Worm (Caenorhabditis elegans) whole organism, L1 larva: ENCODE results near the gene F41G4.13.
A peak's percentile ranks its signal among the peaks of the same experiment; 100 is the strongest.

ENCODE experiments used
- C34B4.2 ChIP-seq: sonication (generic microtip); optimal IDR thresholded peaks from 2 replicates; lab custom pipeline; 2017; ENCODE audit warnings: mild to moderate bottlenecking, missing genetic modification characterization, missing compliant biosample characterization
- aly-2 ChIP-seq: fragments of 150-350 bp; optimal IDR thresholded peaks from 2 replicates; lab custom pipeline; 2014; ENCODE audit warnings: missing biosample characterization, missing genetic modification characterization
- ceh-63 ChIP-seq: fragments of 200-800 bp; sonication (Bioruptor generic); optimal IDR thresholded peaks from 2 replicates; lab custom pipeline; 2018; ENCODE audit warnings: mild to moderate bottlenecking, missing genetic modification characterization, missing compliant biosample characterization
- ceh-8 ChIP-seq: fragments of 200-800 bp; sonication (Bioruptor generic); optimal IDR thresholded peaks from 2 replicates; lab custom pipeline; 2018; ENCODE audit warnings: mild to moderate bottlenecking, missing genetic modification characterization, moderate library complexity, missing compliant biosample characterization
- ceh-82 ChIP-seq, 3 experiments: fragments of 150-350 bp in 1 of 3; sonication (generic microtip) in 2 of 3; optimal IDR thresholded peaks; 2 replicates each; lab custom pipeline; 2014 to 2017; ENCODE audit warnings: missing biosample characterization in 3 of 3, missing genetic modification characterization in 3 of 3
- ceh-88 ChIP-seq: fragments of 200-800 bp; sonication (Bioruptor generic); IDR thresholded peaks from 2 replicates; pipeline ENCODE4 v1.3.6; 2022; ENCODE audit warnings: missing genetic modification characterization, missing compliant biosample characterization
- ceh-90 ChIP-seq: sonication (generic microtip); optimal IDR thresholded peaks from 2 replicates; lab custom pipeline; 2016; ENCODE audit warnings: missing genetic modification characterization, missing compliant biosample characterization
- dsc-1 ChIP-seq: sonication (generic microtip); optimal IDR thresholded peaks from 2 replicates; lab custom pipeline; 2016; ENCODE audit warnings: mild to moderate bottlenecking, missing genetic modification characterization, missing compliant biosample characterization
- efl-3 ChIP-seq: fragments of 200-800 bp; sonication (Bioruptor generic); optimal IDR thresholded peaks from 2 replicates; lab custom pipeline; 2018; ENCODE audit warnings: mild to moderate bottlenecking, missing genetic modification characterization, missing compliant biosample characterization
- egl-13 ChIP-seq: sonication (generic microtip); optimal IDR thresholded peaks from 2 replicates; lab custom pipeline; 2016; ENCODE audit warnings: missing genotype, missing genetic modification reagents, missing genetic modification characterization, missing compliant biosample characterization
- egl-27 ChIP-seq, 2 experiments: fragments of 150-350 bp in 1 of 2; sonication (generic microtip); optimal IDR thresholded peaks; 3 replicates each; lab custom pipeline; 2017 to 2018; ENCODE audit warnings: missing biosample characterization in 2 of 2, missing genetic modification characterization in 2 of 2, missing genetic modification reagents in 2 of 2
- elt-2 ChIP-seq: sonication (generic microtip); optimal IDR thresholded peaks from 2 replicates; lab custom pipeline; 2016; ENCODE audit warnings: missing genetic modification characterization, mild to moderate bottlenecking, inconsistent platforms, missing compliant biosample characterization, missing genetic modification reagents
- elt-3 ChIP-seq, 6 experiments: fragments of 150-350 bp in 1 of 6; sonication (generic microtip); optimal IDR thresholded peaks; 2 replicates each; lab custom pipeline; 2017 to 2018; ENCODE audit warnings: missing biosample characterization in 6 of 6, missing genetic modification characterization in 6 of 6, inconsistent platforms in 1 of 6
- fkh-8 ChIP-seq: sonication (generic microtip); optimal IDR thresholded peaks from 2 replicates; lab custom pipeline; 2016; ENCODE audit warnings: mild to moderate bottlenecking, missing genetic modification characterization, missing compliant biosample characterization
- grh-1 ChIP-seq: fragments of 200-800 bp; sonication (Bioruptor generic); IDR thresholded peaks from 2 replicates; pipeline ENCODE4 v1.3.6; 2022; ENCODE audit warnings: missing genetic modification reagents, missing genetic modification characterization, missing compliant biosample characterization
- hlh-17 ChIP-seq: fragments of 200-800 bp; sonication (Bioruptor generic); optimal IDR thresholded peaks from 2 replicates; lab custom pipeline; 2018; ENCODE audit warnings: missing genetic modification characterization, mild to moderate bottlenecking, missing compliant biosample characterization, moderate library complexity, borderline replicate concordance
- isw-1 ChIP-seq: fragments of 200-800 bp; sonication (Bioruptor generic); IDR thresholded peaks from 2 replicates; pipeline ENCODE4 v1.3.6; 2022; ENCODE audit warnings: missing genetic modification characterization, missing compliant biosample characterization
- lin-14 ChIP-seq: fragments of 200-800 bp; sonication (Bioruptor generic); optimal IDR thresholded peaks from 2 replicates; lab custom pipeline; 2018; ENCODE audit warnings: mild to moderate bottlenecking, missing genetic modification characterization, moderate library complexity, missing compliant biosample characterization
- lir-3 ChIP-seq: sonication (generic microtip); optimal IDR thresholded peaks from 2 replicates; lab custom pipeline; 2016; ENCODE audit warnings: mild to moderate bottlenecking, missing genetic modification characterization, moderate library complexity, missing compliant biosample characterization; ENCODE audit not compliant: poor library complexity
- mef-2 ChIP-seq: fragments of 150-350 bp; optimal IDR thresholded peaks from 2 replicates; lab custom pipeline; 2014; ENCODE audit warnings: missing biosample characterization, missing genetic modification characterization
- nhr-11 ChIP-seq: fragments of 150-350 bp; optimal IDR thresholded peaks from 2 replicates; lab custom pipeline; 2014; ENCODE audit warnings: missing biosample characterization, missing genetic modification characterization
- nhr-19 ChIP-seq: fragments of 200-800 bp; sonication (Bioruptor generic); conservative IDR thresholded peaks from 2 replicates; pipeline ENCODE4 v1.3.6; 2022; ENCODE audit warnings: missing genetic modification characterization, missing compliant biosample characterization
- nhr-20 ChIP-seq: sonication (generic microtip); optimal IDR thresholded peaks from 2 replicates; lab custom pipeline; 2016; ENCODE audit warnings: mild to moderate bottlenecking, missing genetic modification characterization, missing compliant biosample characterization
- nhr-28 ChIP-seq: fragments of 150-350 bp; optimal IDR thresholded peaks from 2 replicates; lab custom pipeline; 2014; ENCODE audit warnings: missing biosample characterization, missing genetic modification characterization
- nhr-71 ChIP-seq: sonication (generic microtip); optimal IDR thresholded peaks from 2 replicates; lab custom pipeline; 2016; ENCODE audit warnings: mild to moderate bottlenecking, missing genetic modification characterization, moderate library complexity, missing compliant biosample characterization
- nhr-84 ChIP-seq: sonication (generic microtip); optimal IDR thresholded peaks from 2 replicates; lab custom pipeline; 2017; ENCODE audit warnings: missing biosample characterization, missing genetic modification characterization
- pax-3 ChIP-seq: fragments of 200-800 bp; sonication (Bioruptor generic); optimal IDR thresholded peaks from 2 replicates; lab custom pipeline; 2018; ENCODE audit warnings: mild to moderate bottlenecking, missing genetic modification characterization, moderate library complexity, missing compliant biosample characterization
- snpc-4 ChIP-seq: fragments of 150-350 bp; optimal IDR thresholded peaks from 2 replicates; lab custom pipeline; 2014; ENCODE audit warnings: missing biosample characterization, missing genetic modification characterization
- sox-4 ChIP-seq: sonication (generic microtip); optimal IDR thresholded peaks from 2 replicates; lab custom pipeline; 2016; ENCODE audit warnings: missing genetic modification characterization, missing compliant biosample characterization
- sptf-1 ChIP-seq: fragments of 150-350 bp; optimal IDR thresholded peaks from 2 replicates; lab custom pipeline; 2014; ENCODE audit warnings: missing biosample characterization, missing genetic modification characterization
- sup-37 ChIP-seq: fragments of 200-800 bp; sonication (Bioruptor generic); optimal IDR thresholded peaks from 2 replicates; lab custom pipeline; 2018; ENCODE audit warnings: mild to moderate bottlenecking, missing genetic modification characterization, missing compliant biosample characterization
- swsn-7 ChIP-seq: sonication (generic microtip); optimal IDR thresholded peaks from 2 replicates; lab custom pipeline; 2016; ENCODE audit warnings: missing genetic modification characterization, missing compliant biosample characterization
- unc-130 ChIP-seq: fragments of 150-350 bp; optimal IDR thresholded peaks from 2 replicates; lab custom pipeline; 2017; ENCODE audit warnings: missing biosample characterization, missing genetic modification characterization, inconsistent platforms
- unc-30 ChIP-seq: sonication (generic microtip); optimal IDR thresholded peaks from 2 replicates; lab custom pipeline; 2017; ENCODE audit warnings: missing biosample characterization, missing genetic modification characterization
- zip-4 ChIP-seq: fragments of 200-800 bp; sonication (Bioruptor generic); optimal IDR thresholded peaks from 2 replicates; lab custom pipeline; 2018; ENCODE audit warnings: mild to moderate bottlenecking, missing genetic modification characterization, moderate library complexity, missing compliant biosample characterization
- ztf-11 ChIP-seq, 2 experiments: sonication (generic microtip); optimal IDR thresholded peaks; 2 replicates each; lab custom pipeline; 2016 to 2017; ENCODE audit warnings: missing genetic modification characterization in 2 of 2, missing biosample characterization in 1 of 2, missing compliant biosample characterization in 1 of 2

Gene F41G4.13

DNA sequence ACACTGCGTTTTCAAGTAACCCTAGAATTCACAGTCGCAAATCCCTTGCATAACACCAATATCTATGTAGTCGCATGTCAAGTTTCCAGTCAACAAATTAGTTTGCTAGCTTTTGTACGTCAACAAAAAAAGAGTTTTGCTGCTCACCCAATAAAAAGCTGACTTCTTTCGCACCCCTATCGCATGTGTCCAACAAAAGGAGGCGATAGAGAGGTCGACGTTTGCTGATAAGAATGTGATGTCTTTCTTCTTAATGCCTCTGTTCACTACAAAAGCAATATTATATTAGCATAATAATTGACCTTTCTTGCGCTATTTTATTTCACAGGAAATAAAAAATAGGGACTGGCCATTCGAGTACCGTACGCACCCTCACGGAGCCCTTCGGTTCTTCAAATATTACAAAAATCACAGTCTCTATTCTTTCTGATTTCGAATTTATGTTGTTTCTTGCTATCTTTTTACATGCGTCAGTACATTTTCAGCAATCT lies 25.4 kb upstream of the F41G4.13 start, which contains the start of gene T20F7.3:
T20F7.3 (plus strand) TSS at position 441 of the 491 bp plus-strand sequence.
- TF ChIP-seq elt-2 (tag; lab: Kevin White, UChicago) (peak; percentile 33), nhr-11 (tag; lab: Kevin White, UChicago) (no peak), egl-27 (tag; optimal IDR thresholded peaks at IDR 0.05; lab: Kevin White, UChicago) (no peak)

DNA sequence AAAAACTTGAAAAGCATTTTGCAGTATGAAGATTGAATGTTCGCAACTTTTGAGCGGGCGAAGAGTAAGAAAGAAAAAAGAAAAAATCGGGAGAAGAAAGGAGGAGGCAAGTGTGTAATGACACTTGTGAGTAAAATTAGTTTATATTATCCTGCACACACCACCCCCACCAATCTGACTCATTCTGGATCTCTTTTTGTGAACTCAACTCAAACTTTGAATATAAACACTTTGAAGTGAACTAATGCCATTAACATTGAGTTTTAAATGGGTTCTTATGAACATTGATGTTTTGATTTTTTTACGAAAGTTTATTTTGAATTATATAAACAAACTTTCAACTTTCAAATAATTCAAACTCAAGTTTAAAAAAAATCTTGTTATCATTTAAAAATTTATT lies 10.3 kb upstream of the F41G4.13 start, which contains the start of gene F41G4.8:
F41G4.8 (minus strand) TSS at position 101 of the 400 bp plus-strand sequence.
- no peak for TF ChIP-seq C34B4.2 (tag; lab: Kevin White, UChicago)
- TF ChIP-seq egl-27 (tag; optimal IDR thresholded peaks at IDR 0.05; lab: Kevin White, UChicago): no peak

DNA sequence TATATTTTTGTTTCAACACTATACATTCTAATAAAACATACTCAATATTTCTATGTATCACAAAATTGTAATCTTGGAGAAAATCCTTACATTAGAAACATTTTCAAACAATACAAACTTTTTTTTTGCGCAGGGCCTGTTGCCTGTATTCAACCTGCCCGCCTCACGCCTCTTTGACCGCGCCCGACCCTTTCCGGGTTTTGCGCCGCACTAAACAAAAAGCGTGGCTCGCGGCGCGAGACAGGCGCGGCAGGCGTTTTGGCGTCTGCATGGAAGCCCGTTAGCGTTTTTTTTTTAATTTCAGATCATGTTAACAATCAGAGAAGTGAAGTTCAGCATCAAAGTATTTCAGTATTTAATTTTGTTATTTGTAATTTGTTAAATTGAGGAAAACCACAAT lies 8.3 kb upstream of the F41G4.13 start:
- TF ChIP-seq aly-2: no peak
- TF ChIP-seq, all 84 proteins: peak for 0

DNA sequence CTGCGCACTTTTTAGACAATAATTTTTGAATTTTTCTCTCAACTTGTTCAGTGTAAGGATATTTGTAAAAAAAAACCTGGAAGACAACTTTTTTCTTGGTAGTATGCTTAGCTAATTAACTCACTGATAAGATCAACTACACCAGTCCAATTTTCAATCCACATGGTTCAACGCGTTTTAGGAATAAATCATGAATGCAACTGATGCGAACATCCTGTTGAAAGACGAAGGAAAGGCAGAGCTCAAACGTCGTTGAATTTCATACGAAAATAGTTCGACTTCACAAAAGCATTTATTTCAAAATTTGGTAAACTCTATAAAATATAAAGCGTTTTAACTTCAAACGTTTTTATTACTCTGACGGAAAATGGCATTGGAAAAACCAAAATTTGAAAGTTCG lies 6.1 kb upstream of the F41G4.13 start, which contains the start of gene dyla-1:
dyla-1 (plus strand) TSS at position 301 of the 400 bp plus-strand sequence.
- no peak for TF ChIP-seq ceh-63 (GFP tag; lab: Kevin White, UChicago)
- no peak for TF ChIP-seq nhr-20 (tag; lab: Kevin White, UChicago)
- no peak for TF ChIP-seq ceh-90
- no peak for TF ChIP-seq elt-3 (tag; optimal IDR thresholded peaks at IDR 0.05; lab: Kevin White, UChicago)
- TF ChIP-seq pax-3 (tag; lab: Kevin White, UChicago): no peak

DNA sequence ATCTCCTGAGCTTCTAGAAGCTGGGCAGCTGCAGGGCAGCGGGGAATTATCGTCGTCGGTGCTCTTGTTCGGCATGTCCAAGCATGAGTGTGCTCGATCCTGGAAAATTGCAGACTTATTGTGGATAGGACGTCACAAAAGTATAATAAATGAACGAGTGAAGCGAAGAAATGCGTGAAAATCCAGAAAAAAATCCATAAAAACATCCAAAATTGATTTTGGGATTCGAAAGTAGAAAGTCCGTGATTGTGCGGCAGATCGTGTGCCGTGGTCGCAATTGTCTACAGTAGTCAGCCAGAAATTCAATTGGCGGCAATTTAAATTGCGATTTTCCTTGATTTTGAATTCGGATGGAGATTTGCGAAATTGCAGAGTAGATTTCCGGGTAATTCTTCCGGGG lies 1.7 kb upstream of the F41G4.13 start, which contains the start of gene F41G4.7:
F41G4.7 (minus strand) TSS at position 101 of the 400 bp plus-strand sequence.
- TF ChIP-seq sup-37 (GFP tag; lab: Kevin White, UChicago) (no peak), unc-130 (no peak), ceh-82 (tag; optimal IDR thresholded peaks at IDR 0.05; lab: Kevin White, UChicago) (no peak), nhr-20 (tag; lab: Kevin White, UChicago) (no peak), nhr-84 (no peak), sox-4 (tag; lab: Kevin White, UChicago) (no peak), ceh-88 (no peak), nhr-19 (GFP tag; lab: Robert Waterston, UW) (no peak), isw-1 (no peak), efl-3 (GFP tag; lab: Kevin White, UChicago) (no peak), lir-3 (tag; lab: Kevin White, UChicago) (no peak), lin-14 (GFP tag; lab: Kevin White, UChicago) (no peak), C34B4.2 (tag; lab: Kevin White, UChicago) (no peak), zip-4 (no peak)

DNA sequence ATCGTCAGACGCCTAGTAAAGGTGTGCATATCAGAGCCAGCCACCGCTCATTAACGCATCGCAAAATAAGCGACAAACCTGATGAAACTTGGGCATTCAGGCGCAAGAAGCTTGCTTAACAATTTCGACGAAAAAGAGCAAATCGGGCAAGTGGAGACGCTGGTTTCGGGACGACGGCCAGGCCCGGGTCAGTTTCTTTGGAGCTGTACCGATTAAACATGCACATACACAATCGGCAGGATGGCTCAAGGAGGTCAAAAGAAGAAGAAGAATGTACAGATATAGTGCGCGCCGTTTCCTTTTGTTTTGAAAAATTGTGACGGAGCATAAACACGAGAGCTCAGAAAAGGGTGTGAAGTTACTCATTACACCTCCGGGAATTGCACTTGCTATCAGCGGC lies 8.1 kb downstream of the F41G4.13 start:
- TF ChIP-seq ztf-11 (tag; optimal IDR thresholded peaks at IDR 0.05; lab: Kevin White, UChicago) (no peak), lin-14 (GFP tag; lab: Kevin White, UChicago) (no peak), sptf-1 (tag; lab: Kevin White, UChicago) (no peak)

DNA sequence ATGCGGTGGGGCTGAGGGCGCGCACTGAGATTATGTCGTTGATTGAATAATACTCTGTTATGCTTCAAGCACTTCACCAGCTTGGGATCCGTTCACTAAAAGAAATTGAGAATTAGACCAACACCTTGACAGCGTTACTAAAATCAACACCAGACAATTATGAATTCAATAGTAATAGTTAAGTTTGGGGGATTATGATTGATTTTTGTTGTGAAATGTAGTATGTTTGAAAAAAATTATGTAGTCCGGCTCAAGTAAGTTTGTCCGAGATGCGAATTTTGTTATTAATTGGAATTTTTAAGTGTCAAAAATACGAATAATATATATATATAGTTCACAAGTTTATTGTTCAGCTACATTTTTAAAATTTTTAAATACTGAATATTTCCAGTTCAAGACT lies 9.2 kb downstream of the F41G4.13 start, which contains the start of gene sto-5:
sto-5 (minus strand) TSS at position 101 of the 400 bp plus-strand sequence.
- TF ChIP-seq fkh-8 (tag; lab: Kevin White, UChicago) (no peak), zip-4 (no peak), snpc-4 (tag; lab: Kevin White, UChicago) (no peak), grh-1 (GFP tag; lab: Robert Waterston, UW) (no peak), C34B4.2 (tag; lab: Kevin White, UChicago) (no peak), sup-37 (GFP tag; lab: Kevin White, UChicago) (no peak), nhr-11 (tag; lab: Kevin White, UChicago) (no peak), swsn-7 (tag; lab: Kevin White, UChicago) (no peak), lir-3 (tag; lab: Kevin White, UChicago) (no peak), egl-13 (tag; lab: Kevin White, UChicago) (no peak), dsc-1 (no peak), unc-30 (tag; lab: Kevin White, UChicago) (no peak), nhr-28 (tag; lab: Kevin White, UChicago) (no peak), nhr-71 (tag; lab: Kevin White, UChicago) (no peak), sox-4 (tag; lab: Kevin White, UChicago) (no peak), mef-2 (no peak), hlh-17 (GFP tag; lab: Kevin White, UChicago) (no peak), isw-1 (no peak), elt-3 (tag; optimal IDR thresholded peaks at IDR 0.05; lab: Kevin White, UChicago) (no peak), ceh-8 (no peak)
